Worm (Caenorhabditis elegans) whole organism, L4/young adult: ENCODE data around the gene C45B11.5.

Source experiments
- W03F9.2 ChIP-seq: fragments of 150-350 bp; optimal IDR thresholded peaks from 2 replicates; lab custom pipeline; 2014; ENCODE audit warnings: missing biosample characterization, missing genetic modification characterization
- dao-5 ChIP-seq: sonication (generic microtip); optimal IDR thresholded peaks from 2 replicates; lab custom pipeline; 2016; ENCODE audit warnings: missing genotype, missing genetic modification characterization, moderate library complexity, missing compliant biosample characterization
- him-1 ChIP-seq: sonication (generic microtip); optimal IDR thresholded peaks from 2 replicates; lab custom pipeline; 2016; ENCODE audit warnings: missing genotype, missing genetic modification reagents, missing genetic modification characterization, missing compliant biosample characterization

Gene C45B11.5

ce11 chrV:11029309-11029708, 12.3 kb upstream of the C45B11.5 start:
- TF ChIP-seq dao-5 (tag; lab: Kevin White, UChicago) (no peak), W03F9.2 (tag; lab: Kevin White, UChicago) (peak; percentile 22), him-1 (tag; lab: Kevin White, UChicago) (no peak)

ce11 chrV:11030675-11031074, 10.9 kb upstream of the C45B11.5 start:
- TF ChIP-seq him-1 (tag; lab: Kevin White, UChicago) (no peak), dao-5 (tag; lab: Kevin White, UChicago) (no peak), W03F9.2 (tag; lab: Kevin White, UChicago) (no peak)

- TF ChIP-seq him-1 (tag; lab: Kevin White, UChicago) (no peak), W03F9.2 (tag; lab: Kevin White, UChicago) (no peak), dao-5 (tag; lab: Kevin White, UChicago) (no peak)
Observed at ce11 chrV:11033241-11033640, 8.4 kb upstream of the C45B11.5 start.

- no peak for TF ChIP-seq him-1 (tag; lab: Kevin White, UChicago)
- no peak for TF ChIP-seq dao-5 (tag; lab: Kevin White, UChicago)
- no peak for TF ChIP-seq W03F9.2 (tag; lab: Kevin White, UChicago)
Observed at ce11 chrV:11034748-11035147, 6.9 kb upstream of the C45B11.5 start, which contains the start of gene pptr-2. Gene pptr-2, minus strand, starts transcription at chrV:11034931.

ce11 chrV:11039379-11039954, 2.1 kb upstream of the C45B11.5 start, which contains the start of gene pak-2:
Gene pak-2, minus strand, starts transcription at chrV:11039429.
- TF ChIP-seq dao-5 (tag; lab: Kevin White, UChicago) (no peak), W03F9.2 (tag; lab: Kevin White, UChicago) (peak; percentile 52), him-1 (tag; lab: Kevin White, UChicago) (peak; percentile 55)

ce11 chrV:11040020-11040419, 1.6 kb upstream of the C45B11.5 start, which contains the start of gene C45B11.9:
Gene C45B11.9, plus strand, starts transcription at chrV:11040320.
- TF ChIP-seq W03F9.2 (tag; lab: Kevin White, UChicago) (no peak), him-1 (tag; lab: Kevin White, UChicago) (no peak), dao-5 (tag; lab: Kevin White, UChicago) (no peak)

ce11 chrV:11040473-11040872, 1.1 kb upstream of the C45B11.5 start, which contains the start of gene C45B11.8:
Gene C45B11.8, plus strand, starts transcription at chrV:11040773.
- TF ChIP-seq him-1 (tag; lab: Kevin White, UChicago), result no peak
- no peak for TF ChIP-seq W03F9.2 (tag; lab: Kevin White, UChicago)
- no peak for TF ChIP-seq dao-5 (tag; lab: Kevin White, UChicago)

- no peak for TF ChIP-seq dao-5 (tag; lab: Kevin White, UChicago)
- no peak for TF ChIP-seq W03F9.2 (tag; lab: Kevin White, UChicago)
- no peak for TF ChIP-seq him-1 (tag; lab: Kevin White, UChicago)
Observed at ce11 chrV:11042538-11042937, 939 bp downstream of the C45B11.5 start, which contains the start of gene C45B11.2. Gene C45B11.2, plus strand, starts transcription at chrV:11042710.

ce11 chrV:11043767-11044166, 2.2 kb downstream of the C45B11.5 start, which contains the start of gene C45B11.6:
Gene C45B11.6, plus strand, starts transcription at chrV:11044067.
- TF ChIP-seq W03F9.2 (tag; lab: Kevin White, UChicago) (no peak), dao-5 (tag; lab: Kevin White, UChicago) (no peak), him-1 (tag; lab: Kevin White, UChicago) (no peak)

- no peak for TF ChIP-seq W03F9.2 (tag; lab: Kevin White, UChicago)
- no peak for TF ChIP-seq dao-5 (tag; lab: Kevin White, UChicago)
- no peak for TF ChIP-seq him-1 (tag; lab: Kevin White, UChicago)
Observed at ce11 chrV:11046730-11047129, 5.1 kb downstream of the C45B11.5 start, which contains the start of gene dhs-18. Gene dhs-18, minus strand, starts transcription at chrV:11046833.

ce11 chrV:11048678-11049077, 7.1 kb downstream of the C45B11.5 start, which contains the start of gene srh-74:
Gene srh-74, minus strand, starts transcription at chrV:11048778.
- no peak for TF ChIP-seq dao-5 (tag; lab: Kevin White, UChicago)

- TF ChIP-seq W03F9.2 (tag; lab: Kevin White, UChicago) (no peak), dao-5 (tag; lab: Kevin White, UChicago) (no peak), him-1 (tag; lab: Kevin White, UChicago) (no peak)
Observed at ce11 chrV:11051921-11052320, 10.3 kb downstream of the C45B11.5 start, which contains the start of gene T04C12.33. Gene T04C12.33, plus strand, starts transcription at chrV:11052221.

- TF ChIP-seq him-1 (tag; lab: Kevin White, UChicago), result no peak
- no peak for TF ChIP-seq dao-5 (tag; lab: Kevin White, UChicago)
- TF ChIP-seq W03F9.2 (tag; lab: Kevin White, UChicago), result no peak
Observed at ce11 chrV:11053827-11054226, 12.2 kb downstream of the C45B11.5 start, which contains the start of gene T04C12.7. Gene T04C12.7, plus strand, starts transcription at chrV:11054127.

ce11 chrV:11056484-11056883, 14.9 kb downstream of the C45B11.5 start:
- TF ChIP-seq dao-5 (tag; lab: Kevin White, UChicago) (no peak), W03F9.2 (tag; lab: Kevin White, UChicago) (no peak), him-1 (tag; lab: Kevin White, UChicago) (no peak)
